Fruit fly (Drosophila melanogaster) whole organism, embryonic: ENCODE measurements around the gene CG17612.

Source experiments
- Abd-B ChIP-seq: fragments of 200-800 bp; sonication (Bioruptor generic); optimal IDR thresholded peaks from 2 replicates; lab custom pipeline; 2018; ENCODE audit warnings: missing biosample characterization, mild to moderate bottlenecking, missing genetic modification characterization, moderate library complexity
- Awh ChIP-seq: fragments of 200-800 bp; sonication (Bioruptor generic); IDR thresholded peaks from 2 replicates; pipeline ENCODE4, ENCODE4 v1.3.6; 2022; ENCODE audit warnings: missing biosample characterization, missing genetic modification characterization
- CG10321 ChIP-seq: fragments of 200-800 bp; sonication (Bioruptor generic); IDR thresholded peaks from 2 replicates; pipeline ENCODE4 v1.3.6; 2022; ENCODE audit warnings: missing biosample characterization, missing genetic modification characterization
- CG11504 ChIP-seq: fragments of 200-800 bp; sonication (Bioruptor generic); optimal IDR thresholded peaks from 3 replicates; lab custom pipeline; 2019; ENCODE audit warnings: missing biosample characterization, mild to moderate bottlenecking, missing genetic modification characterization, moderate library complexity
- CG11560 ChIP-seq: fragments of 200-800 bp; sonication (Bioruptor generic); IDR thresholded peaks from 3 replicates; pipeline ENCODE4 v1.3.6; 2022; ENCODE audit warnings: missing biosample characterization, missing genetic modification characterization
- CG12104 ChIP-seq: fragments of 200-800 bp; sonication (Bioruptor generic); optimal IDR thresholded peaks from 3 replicates; lab custom pipeline; 2016; ENCODE audit warnings: missing biosample characterization, missing genetic modification characterization
- CG15479 ChIP-seq: fragments of 200-800 bp; sonication (Bioruptor generic); optimal IDR thresholded peaks from 3 replicates; lab custom pipeline; 2019; ENCODE audit warnings: missing biosample characterization, mild to moderate bottlenecking, missing genetic modification characterization, moderate library complexity
- CG15601 ChIP-seq: fragments of 200-800 bp; sonication (Bioruptor generic); optimal IDR thresholded peaks from 3 replicates; lab custom pipeline; 2019; ENCODE audit warnings: missing biosample characterization, mild to moderate bottlenecking, missing genetic modification characterization, moderate library complexity
- CG16779 ChIP-seq: fragments of 200-800 bp; sonication (Bioruptor generic); IDR thresholded peaks from 2 replicates; pipeline ENCODE4 v1.3.6; 2022; ENCODE audit warnings: missing biosample characterization, missing genetic modification characterization
- CG17829 ChIP-seq: fragments of 200-800 bp; optimal IDR thresholded peaks from 2 replicates; lab custom pipeline; 2019; ENCODE audit warnings: missing biosample characterization, mild to moderate bottlenecking, missing genetic modification characterization, moderate library complexity
- CG18011 ChIP-seq: fragments of 200-800 bp; sonication (Bioruptor generic); optimal IDR thresholded peaks from 2 replicates; lab custom pipeline; 2017; ENCODE audit warnings: missing biosample characterization, missing genetic modification characterization, mild to moderate bottlenecking, moderate library complexity, missing genotype
- CG3407 ChIP-seq: fragments of 200-800 bp; sonication (Bioruptor generic); optimal IDR thresholded peaks from 2 replicates; lab custom pipeline; 2018; ENCODE audit warnings: missing biosample characterization, mild to moderate bottlenecking, missing genetic modification characterization
- CG6813 ChIP-seq: fragments of 200-800 bp; sonication (Bioruptor generic); optimal IDR thresholded peaks from 2 replicates; lab custom pipeline; 2017; ENCODE audit warnings: missing biosample characterization, missing genetic modification characterization, mild to moderate bottlenecking, moderate library complexity, missing genetic modification reagents
- CG7963 ChIP-seq: fragments of 200-800 bp; sonication (Bioruptor generic); IDR thresholded peaks from 3 replicates; pipeline ENCODE4 v1.3.6; 2022; ENCODE audit warnings: missing biosample characterization, missing genetic modification characterization; ENCODE audit not compliant: partially characterized antibody
- CG8924 ChIP-seq: fragments of 200-800 bp; optimal IDR thresholded peaks from 3 replicates; lab custom pipeline; 2019; ENCODE audit warnings: missing biosample characterization, mild to moderate bottlenecking, missing genetic modification characterization, moderate library complexity
- CG9797 ChIP-seq: fragments of 200-800 bp; sonication (Bioruptor generic); optimal IDR thresholded peaks from 3 replicates; lab custom pipeline; 2018; ENCODE audit warnings: missing biosample characterization, mild to moderate bottlenecking, missing genetic modification characterization
- Camta ChIP-seq: fragments of 200-800 bp; sonication (Bioruptor generic); optimal IDR thresholded peaks from 2 replicates; lab custom pipeline; 2016; ENCODE audit warnings: missing biosample characterization, missing genetic modification characterization
- D ChIP-seq, 2 experiments: fragments of 200-800 bp in 1 of 2; fragments of >200 bp in 1 of 2; sonication (Bioruptor generic) in 1 of 2; optimal IDR thresholded peaks; 2 replicates in 1 of 2; 3 replicates in 1 of 2; lab custom pipeline; 2017; ENCODE audit warnings: mild to moderate bottlenecking in 1 of 2, missing biosample characterization in 1 of 2, missing genetic modification characterization in 1 of 2, missing genetic modification reagents in 1 of 2
- Fer2 ChIP-seq: fragments of 200-800 bp; sonication (Bioruptor generic); optimal IDR thresholded peaks from 2 replicates; lab custom pipeline; 2018; ENCODE audit warnings: missing biosample characterization, mild to moderate bottlenecking, missing genetic modification characterization, moderate library complexity
- HLH54F ChIP-seq: fragments of 200-800 bp; sonication (Bioruptor generic); optimal IDR thresholded peaks from 3 replicates; lab custom pipeline; 2016; ENCODE audit warnings: missing biosample characterization, missing genetic modification characterization
- HmgD ChIP-seq: fragments of 200-800 bp; sonication (Bioruptor generic); optimal IDR thresholded peaks from 3 replicates; lab custom pipeline; 2016; ENCODE audit warnings: missing biosample characterization, missing genetic modification characterization
- Hmr ChIP-seq: fragments of 200-800 bp; sonication (Bioruptor generic); optimal IDR thresholded peaks from 3 replicates; lab custom pipeline; 2017; ENCODE audit warnings: mild to moderate bottlenecking, missing biosample characterization, missing genetic modification reagents, missing genetic modification characterization
- Mad ChIP-seq: fragments of 200-800 bp; sonication (Bioruptor generic); optimal IDR thresholded peaks from 2 replicates; lab custom pipeline; 2016; ENCODE audit warnings: missing biosample characterization, missing genetic modification characterization
- Meics ChIP-seq: fragments of 200-800 bp; sonication (Bioruptor generic); optimal IDR thresholded peaks from 2 replicates; lab custom pipeline; 2017; ENCODE audit warnings: missing biosample characterization, mild to moderate bottlenecking, missing genetic modification characterization
- Opbp ChIP-seq: fragments of 200-800 bp; sonication (Bioruptor generic); IDR thresholded peaks from 3 replicates; pipeline ENCODE4 v1.3.6; 2022; ENCODE audit warnings: missing biosample characterization, missing genetic modification characterization; ENCODE audit not compliant: partially characterized antibody
- Rfx ChIP-seq: fragments of 200-800 bp; sonication (Bioruptor generic); IDR thresholded peaks from 2 replicates; pipeline ENCODE4 v1.3.6; 2022; ENCODE audit warnings: missing biosample characterization, missing genetic modification characterization
- bcd ChIP-seq: fragments of 200-800 bp; sonication (Bioruptor generic); optimal IDR thresholded peaks from 2 replicates; lab custom pipeline; 2017; ENCODE audit warnings: missing biosample characterization, mild to moderate bottlenecking, missing genetic modification characterization
- corto ChIP-seq: fragments of 200-800 bp; sonication (Bioruptor generic); optimal IDR thresholded peaks from 2 replicates; lab custom pipeline; 2016; ENCODE audit warnings: missing biosample characterization, mild to moderate bottlenecking, missing genetic modification characterization, moderate library complexity
- dysf ChIP-seq: fragments of 200-800 bp; sonication (Bioruptor generic); IDR thresholded peaks from 3 replicates; pipeline ENCODE4 v1.3.6; 2022; ENCODE audit warnings: missing biosample characterization, missing genetic modification characterization
- ewg ChIP-seq: fragments of 200-800 bp; sonication (Bioruptor generic); optimal IDR thresholded peaks from 3 replicates; lab custom pipeline; 2017; ENCODE audit warnings: mild to moderate bottlenecking, missing biosample characterization, missing genetic modification reagents, missing genetic modification characterization
- exex ChIP-seq: fragments of 200-800 bp; sonication (Bioruptor generic); optimal IDR thresholded peaks from 4 replicates; lab custom pipeline; 2018; ENCODE audit warnings: missing biosample characterization, mild to moderate bottlenecking, missing genetic modification characterization, moderate library complexity
- gsb ChIP-seq: fragments of 200-800 bp; sonication (Bioruptor generic); IDR thresholded peaks from 2 replicates; pipeline ENCODE4 v1.3.6; 2022; ENCODE audit warnings: missing biosample characterization, missing genetic modification characterization
- insv ChIP-seq, 2 experiments: fragments of 200-800 bp; sonication (Bioruptor generic); optimal IDR thresholded peaks; 3 replicates each; lab custom pipeline; 2016 to 2018; ENCODE audit warnings: missing biosample characterization in 2 of 2, missing genetic modification characterization in 2 of 2
- jigr1 ChIP-seq: fragments of 200-800 bp; sonication (Bioruptor generic); IDR thresholded peaks from 3 replicates; pipeline ENCODE4 v1.3.6; 2022; ENCODE audit warnings: missing biosample characterization, missing genetic modification characterization
- kay ChIP-seq: fragments of 200-800 bp; sonication (Bioruptor generic); optimal IDR thresholded peaks from 2 replicates; lab custom pipeline; 2016; ENCODE audit warnings: missing biosample characterization, missing genetic modification characterization
- lab ChIP-seq: fragments of 200-800 bp; sonication (Bioruptor generic); optimal IDR thresholded peaks from 3 replicates; lab custom pipeline; 2017; ENCODE audit warnings: missing biosample characterization, missing genetic modification characterization, mild to moderate bottlenecking, moderate library complexity, missing genetic modification reagents
- lmd ChIP-seq: fragments of 200-800 bp; sonication (Bioruptor generic); IDR thresholded peaks from 2 replicates; pipeline ENCODE4 v1.3.6; 2022; ENCODE audit warnings: missing biosample characterization, missing genetic modification characterization
- lola ChIP-seq, 3 experiments: fragments of >200 bp in 2 of 3; fragments of 200-800 bp in 1 of 3; sonication (Bioruptor generic) in 1 of 3; optimal IDR thresholded peaks; 2 replicates each; lab custom pipeline; 2017 to 2019; ENCODE audit warnings: missing biosample characterization in 3 of 3, missing genetic modification characterization in 3 of 3, mild to moderate bottlenecking in 1 of 3, moderate library complexity in 1 of 3
- onecut ChIP-seq: fragments of 200-800 bp; sonication (Bioruptor generic); IDR thresholded peaks from 2 replicates; pipeline ENCODE4 v1.3.6; 2022; ENCODE audit warnings: missing biosample characterization, missing genetic modification characterization
- pb ChIP-seq: fragments of 200-800 bp; sonication (Bioruptor generic); optimal IDR thresholded peaks from 3 replicates; lab custom pipeline; 2016; ENCODE audit warnings: missing biosample characterization, missing genetic modification characterization
- phol ChIP-seq: fragments of 200-800 bp; sonication (Bioruptor generic); optimal IDR thresholded peaks from 3 replicates; lab custom pipeline; 2018; ENCODE audit warnings: missing biosample characterization, mild to moderate bottlenecking, missing genetic modification characterization, moderate library complexity
- ro ChIP-seq: fragments of 200-800 bp; sonication (Bioruptor generic); IDR thresholded peaks from 2 replicates; pipeline ENCODE4 v1.3.6; 2022; ENCODE audit warnings: missing biosample characterization, missing genetic modification characterization
- sens ChIP-seq: fragments of 200-800 bp; sonication (Bioruptor generic); peaks from one replicate; lab custom pipeline; 2016; ENCODE audit warnings: missing biosample characterization, missing genetic modification characterization
- sna ChIP-seq: fragments of 200-800 bp; sonication (Bioruptor generic); IDR thresholded peaks from 2 replicates; pipeline ENCODE4 v1.3.6; 2022; ENCODE audit warnings: missing biosample characterization, missing genetic modification characterization; ENCODE audit not compliant: partially characterized antibody
- ttk ChIP-seq: fragments of 200-800 bp; sonication (Bioruptor generic); IDR thresholded peaks from 2 replicates; pipeline ENCODE4 v2.1.2; 2022; ENCODE audit warnings: missing biosample characterization, missing genetic modification characterization
- zen ChIP-seq: fragments of 200-800 bp; sonication (Bioruptor generic); optimal IDR thresholded peaks from 3 replicates; lab custom pipeline; 2018; ENCODE audit warnings: missing biosample characterization, mild to moderate bottlenecking, missing genetic modification characterization, moderate library complexity
- zen2 ChIP-seq: fragments of 200-800 bp; sonication (Bioruptor generic); IDR thresholded peaks from 3 replicates; pipeline ENCODE4 v1.3.6; 2022; ENCODE audit warnings: missing biosample characterization, missing genetic modification characterization; ENCODE audit not compliant: partially characterized antibody
- zfh1 ChIP-seq: fragments of 200-800 bp; sonication (Bioruptor generic); IDR thresholded peaks from 3 replicates; pipeline ENCODE4 v1.3.6; 2022; ENCODE audit warnings: missing biosample characterization, missing genetic modification characterization

Gene CG17612

DNA sequence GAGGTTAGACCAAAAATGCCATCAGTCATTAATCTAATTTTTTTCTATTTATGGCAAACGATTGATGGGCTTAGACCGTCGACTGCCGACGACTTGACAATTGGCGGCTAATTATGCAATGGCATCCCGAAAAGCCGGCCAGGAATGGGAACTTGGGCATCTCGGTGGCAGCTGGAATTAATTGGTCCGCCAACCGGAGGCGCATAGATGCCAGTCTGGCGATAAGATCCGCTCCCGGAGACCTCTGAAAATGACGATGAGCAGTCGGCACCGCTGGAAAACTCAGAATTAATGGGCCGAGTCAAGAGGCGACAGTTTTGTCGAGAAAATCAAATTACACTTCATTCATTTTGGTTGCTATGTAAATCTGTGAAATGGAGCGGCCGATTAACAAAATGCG, 29.9 kb downstream of the CG17612 start, which contains the start of gene CG15429:
Gene CG15429 (plus strand): TSS at position 301 of the 400 bp plus-strand sequence.
- peak; percentile 55 for TF ChIP-seq sens (GFP tag; lab: Kevin White, UChicago)
- TF ChIP-seq CG11560 (tag; lab: Robert Waterston, UW): no peak
- TF ChIP-seq dysf (GFP tag; lab: Robert Waterston, UW): no peak
- TF ChIP-seq corto: no peak
- no peak for TF ChIP-seq CG18011 (GFP tag; lab: Kevin White, UChicago)
- no peak for TF ChIP-seq Awh
- no peak for TF ChIP-seq CG12104
- TF ChIP-seq Mad: no peak
- no peak for TF ChIP-seq onecut (GFP tag; lab: Robert Waterston, UW)
- TF ChIP-seq insv (GFP tag; optimal IDR thresholded peaks at IDR 0.05; lab: Kevin White, UChicago): no peak
- TF ChIP-seq ewg (GFP tag; lab: Kevin White, UChicago): no peak
- no peak for TF ChIP-seq pb (GFP tag; lab: Kevin White, UChicago)
- peak; percentile 29 for TF ChIP-seq zen

DNA sequence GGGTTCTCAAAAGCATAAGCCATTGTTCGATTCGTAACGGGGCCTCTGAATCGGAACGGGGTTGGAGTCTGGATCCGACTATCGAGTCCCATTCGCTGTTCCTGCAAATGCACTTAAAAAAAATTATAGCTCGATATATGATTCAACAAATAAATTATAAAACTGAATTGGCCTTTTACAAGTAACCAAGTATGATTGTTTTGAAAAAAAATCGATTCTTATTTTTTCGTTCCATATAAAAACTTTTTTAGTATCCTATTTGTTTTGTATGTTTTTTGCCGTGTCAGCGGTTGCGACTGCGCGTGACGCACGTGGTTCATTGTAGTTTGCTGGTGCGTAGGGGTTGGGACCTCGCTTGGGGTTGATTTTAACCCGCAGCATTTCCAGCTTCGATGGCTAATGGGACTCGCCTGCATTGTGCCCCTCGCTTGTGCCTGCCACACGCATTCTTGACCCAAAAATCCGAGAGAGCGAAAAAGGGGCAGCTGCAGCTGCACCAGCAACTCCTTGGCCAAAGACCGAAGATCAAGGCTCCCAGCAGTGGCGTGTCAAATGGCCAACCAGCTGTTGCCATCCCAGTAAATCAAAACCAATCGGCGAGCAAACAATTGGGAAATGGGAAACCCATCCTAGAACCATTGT, 31.7 kb downstream of the CG17612 start:
- TF ChIP-seq Fer2 (tag; lab: Kevin White, UChicago): no peak
- TF ChIP-seq lola (GFP tag; optimal IDR thresholded peaks at IDR 0.05; lab: Kevin White, UChicago): peak in 1 of 3 experiments; percentile 91
- no peak for TF ChIP-seq gsb (GFP tag; lab: Robert Waterston, UW)
- TF ChIP-seq phol (tag; lab: Kevin White, UChicago): peak; percentile 80
- TF ChIP-seq bcd (GFP tag; lab: Kevin White, UChicago): peak; percentile 43
- peak; percentile 26 for TF ChIP-seq Abd-B
- TF ChIP-seq Opbp: no peak
- TF ChIP-seq exex: no peak
- TF ChIP-seq zfh1 (GFP tag; lab: Robert Waterston, UW): peak; percentile 91
- TF ChIP-seq CG11504 (tag; lab: Kevin White, UChicago): peak; percentile 48
- no peak for TF ChIP-seq jigr1 (GFP tag; lab: Robert Waterston, UW)
- TF ChIP-seq zen2: no peak
- no peak for TF ChIP-seq ttk (GFP tag; lab: Robert Waterston, UW)
- no peak for TF ChIP-seq Meics (GFP tag; lab: Kevin White, UChicago)
- TF ChIP-seq HLH54F (GFP tag; lab: Kevin White, UChicago): peak; percentile 35
- no peak for TF ChIP-seq Rfx (GFP tag; lab: Robert Waterston, UW)
- TF ChIP-seq D (optimal IDR thresholded peaks at IDR 0.05; lab: Kevin White, UChicago): peak; percentile 40
- peak; percentile 77 for TF ChIP-seq D (GFP tag; optimal IDR thresholded peaks at IDR 0.05; lab: Kevin White, UChicago)
- TF ChIP-seq lab (GFP tag; lab: Kevin White, UChicago): no peak
- TF ChIP-seq CG6813 (GFP tag; lab: Kevin White, UChicago): peak; percentile 71
- TF ChIP-seq Hmr: no peak
- peak; percentile 44 for TF ChIP-seq CG3407
- no peak for TF ChIP-seq CG7963 (GFP tag; lab: Robert Waterston, UW)
- TF ChIP-seq CG9797: peak; percentile 8
- peak; percentile 45 for TF ChIP-seq kay (GFP tag; lab: Kevin White, UChicago)
- TF ChIP-seq CG16779 (GFP tag; lab: Robert Waterston, UW): no peak
- TF ChIP-seq CG10321 (GFP tag; lab: Robert Waterston, UW): no peak
- TF ChIP-seq CG17829 (tag; lab: Kevin White, UChicago): peak; percentile 92
- TF ChIP-seq sna (GFP tag; lab: Robert Waterston, UW): no peak
- TF ChIP-seq Camta: peak; percentile 68
- TF ChIP-seq CG8924 (tag; lab: Kevin White, UChicago): peak; percentile 84
- no peak for TF ChIP-seq ro (GFP tag; lab: Robert Waterston, UW)
- peak; percentile 52; the same call in 1 of the 2 replicates for TF ChIP-seq lmd (GFP tag; lab: Robert Waterston, UW)
- TF ChIP-seq CG15479 (GFP tag; lab: Kevin White, UChicago): no peak
- TF ChIP-seq HmgD (GFP tag; lab: Kevin White, UChicago): no peak
- TF ChIP-seq CG15601 (tag; lab: Kevin White, UChicago): peak; percentile 29
